Fruit fly (Drosophila melanogaster) ovary, adult (tissue): ENCODE measurements around the gene dib.

Experiments used
- CG17801 ChIP-seq: fragments of 200-800 bp; optimal IDR thresholded peaks from 2 replicates; lab custom pipeline; 2019; ENCODE audit warnings: missing biosample characterization, mild to moderate bottlenecking, missing genetic modification characterization, moderate library complexity; ENCODE audit not compliant: partially characterized antibody

dib gene

dm6 chr3L:4047635-4048034 is 14.5 kb upstream of the dib start, which contains the start of gene Dpy-30L2:
TSS of gene Dpy-30L2 (minus strand) at chr3L:4047735.
- no peak for TF ChIP-seq CG17801 (GFP tag; lab: Kevin White, UChicago)

dm6 chr3L:4049082-4049481 is 13.0 kb upstream of the dib start:
- TF ChIP-seq CG17801 (GFP tag; lab: Kevin White, UChicago): no peak

- no peak for TF ChIP-seq CG17801 (GFP tag; lab: Kevin White, UChicago)
Measured at dm6 chr3L:4055438-4055962, 6.6 kb upstream of the dib start.

- TF ChIP-seq CG17801 (GFP tag; lab: Kevin White, UChicago): no peak
Measured at dm6 chr3L:4056812-4057211, 5.3 kb upstream of the dib start.

- no peak for TF ChIP-seq CG17801 (GFP tag; lab: Kevin White, UChicago)
Measured at dm6 chr3L:4059293-4059820, 2.7 kb upstream of the dib start, which contains the start of gene Ugt305A1. TSS of gene Ugt305A1 (plus strand) at chr3L:4059770.

dm6 chr3L:4068368-4068767 is 6.3 kb downstream of the dib start:
- no peak for TF ChIP-seq CG17801 (GFP tag; lab: Kevin White, UChicago)

- no peak for TF ChIP-seq CG17801 (GFP tag; lab: Kevin White, UChicago)
Measured at dm6 chr3L:4069069-4069468, 7.0 kb downstream of the dib start, which contains the start of gene CG32259. TSS of gene CG32259 (plus strand) at chr3L:4069369.

- TF ChIP-seq CG17801 (GFP tag; lab: Kevin White, UChicago): peak; percentile 65
Measured at dm6 chr3L:4070221-4070995, 8.3 kb downstream of the dib start.

- TF ChIP-seq CG17801 (GFP tag; lab: Kevin White, UChicago): no peak
Measured at dm6 chr3L:4070996-4071379, 8.9 kb downstream of the dib start.

- peak; percentile 66 for TF ChIP-seq CG17801 (GFP tag; lab: Kevin White, UChicago)
Measured at dm6 chr3L:4071561-4072049, 9.5 kb downstream of the dib start, which contains the start of gene wit. TSS of gene wit (minus strand) at chr3L:4071717.

dm6 chr3L:4072717-4073116 is 10.6 kb downstream of the dib start:
- TF ChIP-seq CG17801 (GFP tag; lab: Kevin White, UChicago): no peak

- TF ChIP-seq CG17801 (GFP tag; lab: Kevin White, UChicago): no peak
Measured at dm6 chr3L:4073755-4074154, 11.7 kb downstream of the dib start, which contains the start of gene Faa. TSS of gene Faa (minus strand) at chr3L:4073954.

dm6 chr3L:4076907-4077306 is 14.8 kb downstream of the dib start:
- no peak for TF ChIP-seq CG17801 (GFP tag; lab: Kevin White, UChicago)

- TF ChIP-seq CG17801 (GFP tag; lab: Kevin White, UChicago): no peak
Measured at dm6 chr3L:4080278-4080677, 18.2 kb downstream of the dib start.

dm6 chr3L:4081243-4081642 is 19.2 kb downstream of the dib start:
- no peak for TF ChIP-seq CG17801 (GFP tag; lab: Kevin White, UChicago)
